Worm (Caenorhabditis elegans): Measurements from ENCODE around the gene F28H7.7.

F28H7.7 gene

ce11 chrV:10711829-10712607 lies 41.9 kb downstream of the F28H7.7 start:
- TF ChIP-seq ztf-29 (GFP tag; IDR thresholded peaks at IDR 0.05) (no peak), ztf-23 (GFP tag; IDR thresholded peaks at IDR 0.05) (no peak), flt-1 (GFP tag; IDR thresholded peaks at IDR 0.05) (no peak), T22C8.4 (GFP tag; IDR thresholded peaks at IDR 0.05) (no peak), tab-1 (GFP tag; IDR thresholded peaks at IDR 0.05) (no peak)

- TF ChIP-seq ztf-23 (GFP tag; IDR thresholded peaks at IDR 0.05) (no peak), tab-1 (GFP tag; IDR thresholded peaks at IDR 0.05) (no peak), med-1 (GFP tag; optimal IDR thresholded peaks at IDR 0.05; ENCODE audit: insufficient read depth) (no peak), flt-1 (GFP tag; IDR thresholded peaks at IDR 0.05) (no peak), cog-1 (tag; optimal IDR thresholded peaks at IDR 0.05) (no peak), ztf-29 (GFP tag; IDR thresholded peaks at IDR 0.05) (no peak), ref-1 (GFP tag; conservative IDR thresholded peaks at IDR 0.05) (no peak), T22C8.4 (GFP tag; IDR thresholded peaks at IDR 0.05) (no peak), klf-2 (GFP tag; conservative IDR thresholded peaks at IDR 0.05) (no peak)
Measured at ce11 chrV:10711004-10711403, 42.9 kb downstream of the F28H7.7 start.

- TF ChIP-seq ztf-29 (GFP tag; IDR thresholded peaks at IDR 0.05) (no peak), flt-1 (GFP tag; IDR thresholded peaks at IDR 0.05) (no peak), cog-1 (tag; optimal IDR thresholded peaks at IDR 0.05) (no peak), ref-1 (GFP tag; conservative IDR thresholded peaks at IDR 0.05) (no peak), klf-2 (GFP tag; conservative IDR thresholded peaks at IDR 0.05) (no peak), ztf-23 (GFP tag; IDR thresholded peaks at IDR 0.05) (no peak), med-1 (GFP tag; optimal IDR thresholded peaks at IDR 0.05; ENCODE audit: insufficient read depth) (no peak), tab-1 (GFP tag; IDR thresholded peaks at IDR 0.05) (no peak), T22C8.4 (GFP tag; IDR thresholded peaks at IDR 0.05) (no peak)
Measured at ce11 chrV:10709385-10709784, 44.6 kb downstream of the F28H7.7 start.

- no peak for TF ChIP-seq ztf-29 (GFP tag; IDR thresholded peaks at IDR 0.05)
- no peak for TF ChIP-seq ref-1 (GFP tag; conservative IDR thresholded peaks at IDR 0.05)
- no peak for TF ChIP-seq med-1 (GFP tag; optimal IDR thresholded peaks at IDR 0.05; ENCODE audit: insufficient read depth)
Measured at ce11 chrV:10708346-10708745, 45.6 kb downstream of the F28H7.7 start.

DNA sequence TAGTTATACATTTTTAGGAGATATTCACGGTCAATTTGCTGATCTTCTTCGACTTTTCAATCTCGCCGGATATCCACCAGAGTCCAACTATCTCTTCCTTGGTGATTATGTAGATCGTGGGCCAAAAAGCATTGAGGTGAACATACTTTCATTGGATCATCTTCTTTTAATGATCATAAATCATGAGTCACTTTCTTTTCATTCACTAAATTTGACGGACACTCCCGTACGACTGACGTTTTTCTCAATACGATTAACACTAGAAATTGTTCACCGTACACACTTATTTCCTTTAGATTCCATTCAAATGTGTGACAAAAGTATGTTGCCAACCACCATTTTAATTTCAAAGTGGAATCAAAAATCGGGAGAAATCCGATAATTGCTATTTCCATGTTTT lies 51.0 kb downstream of the F28H7.7 start:
- no peak for TF ChIP-seq cog-1 (tag; optimal IDR thresholded peaks at IDR 0.05)
- no peak for TF ChIP-seq flt-1 (GFP tag; IDR thresholded peaks at IDR 0.05)
- TF ChIP-seq ztf-29 (GFP tag; IDR thresholded peaks at IDR 0.05): no peak
- no peak for TF ChIP-seq T22C8.4 (GFP tag; IDR thresholded peaks at IDR 0.05)
- TF ChIP-seq med-1 (GFP tag; optimal IDR thresholded peaks at IDR 0.05; ENCODE audit: insufficient read depth): no peak
- TF ChIP-seq ref-1 (GFP tag; conservative IDR thresholded peaks at IDR 0.05): no peak
- TF ChIP-seq tab-1 (GFP tag; IDR thresholded peaks at IDR 0.05): no peak
- TF ChIP-seq ztf-23 (GFP tag; IDR thresholded peaks at IDR 0.05): no peak
- TF ChIP-seq klf-2 (GFP tag; conservative IDR thresholded peaks at IDR 0.05): no peak

- TF ChIP-seq med-1 (GFP tag; optimal IDR thresholded peaks at IDR 0.05; ENCODE audit: insufficient read depth) (no peak), tab-1 (GFP tag; IDR thresholded peaks at IDR 0.05) (no peak), T22C8.4 (GFP tag; IDR thresholded peaks at IDR 0.05) (no peak), ref-1 (GFP tag; conservative IDR thresholded peaks at IDR 0.05) (no peak), cog-1 (tag; optimal IDR thresholded peaks at IDR 0.05) (no peak), ztf-29 (GFP tag; IDR thresholded peaks at IDR 0.05) (no peak), ztf-23 (GFP tag; IDR thresholded peaks at IDR 0.05) (no peak), klf-2 (GFP tag; conservative IDR thresholded peaks at IDR 0.05) (no peak), flt-1 (GFP tag; IDR thresholded peaks at IDR 0.05) (no peak)
Measured at ce11 chrV:10702249-10702648, 51.7 kb downstream of the F28H7.7 start, which contains the start of gene pph-1. Gene pph-1, plus strand, starts transcription at chrV:10702549.
